Worm (Caenorhabditis elegans) whole organism, L2 larva: ENCODE measurements around the gene nhr-199.

ENCODE experiments used
- F13H6.1 ChIP-seq: sonication (generic microtip); optimal IDR thresholded peaks from 2 replicates; lab custom pipeline; 2016; ENCODE audit warnings: missing genetic modification characterization, missing compliant biosample characterization
- elt-1 ChIP-seq: fragments of 150-350 bp; optimal IDR thresholded peaks from 2 replicates; lab custom pipeline; 2014; ENCODE audit warnings: missing biosample characterization, missing genetic modification characterization
- elt-3 ChIP-seq: sonication (generic microtip); optimal IDR thresholded peaks from 2 replicates; lab custom pipeline; 2017; ENCODE audit warnings: missing biosample characterization, missing genetic modification characterization
- lin-39 ChIP-seq: fragments of 150-350 bp; optimal IDR thresholded peaks from 2 replicates; lab custom pipeline; 2014; ENCODE audit warnings: missing biosample characterization, missing genetic modification reagents, missing genetic modification characterization
- nhr-129 ChIP-seq: fragments of 150-350 bp; optimal IDR thresholded peaks from 2 replicates; lab custom pipeline; 2014; ENCODE audit warnings: missing biosample characterization, missing genetic modification characterization
- nhr-25 ChIP-seq: fragments of 150-350 bp; sonication (generic microtip); optimal IDR thresholded peaks from 3 replicates; lab custom pipeline; 2014; ENCODE audit warnings: missing biosample characterization, missing genetic modification characterization
- nhr-6 ChIP-seq: fragments of 150-350 bp; optimal IDR thresholded peaks from 2 replicates; lab custom pipeline; 2014; ENCODE audit warnings: missing biosample characterization, missing genetic modification characterization
- nhr-77 ChIP-seq: fragments of 150-350 bp; optimal IDR thresholded peaks from 2 replicates; lab custom pipeline; 2014; ENCODE audit warnings: missing biosample characterization, missing genetic modification characterization
- sem-4 ChIP-seq: fragments of 150-350 bp; optimal IDR thresholded peaks from 2 replicates; lab custom pipeline; 2014; ENCODE audit warnings: missing biosample characterization, missing genetic modification reagents, missing genetic modification characterization
- snpc-4 ChIP-seq: fragments of 150-350 bp; optimal IDR thresholded peaks from 2 replicates; lab custom pipeline; 2014; ENCODE audit warnings: missing biosample characterization, missing genetic modification characterization
- unc-55 ChIP-seq: fragments of 150-350 bp; sonication (generic microtip); optimal IDR thresholded peaks from 3 replicates; lab custom pipeline; 2014; ENCODE audit warnings: missing biosample characterization, missing genetic modification reagents, missing genetic modification characterization
- ztf-1 ChIP-seq: fragments of 200-800 bp; sonication (Bioruptor generic); conservative IDR thresholded peaks from 2 replicates; pipeline ENCODE4 v1.3.6; 2022; ENCODE audit warnings: missing genetic modification characterization, missing compliant biosample characterization
- ztf-11 ChIP-seq: sonication (generic microtip); optimal IDR thresholded peaks from 2 replicates; lab custom pipeline; 2017; ENCODE audit warnings: missing biosample characterization, missing genetic modification characterization

Gene nhr-199

ce11 chrV:15658262-15659060 lies 41.2 kb downstream of the nhr-199 start:
- TF ChIP-seq elt-3 (tag; lab: Kevin White, UChicago) (no peak), nhr-77 (tag; lab: Kevin White, UChicago) (no peak), F13H6.1 (tag; lab: Kevin White, UChicago) (peak; percentile 11)

DNA sequence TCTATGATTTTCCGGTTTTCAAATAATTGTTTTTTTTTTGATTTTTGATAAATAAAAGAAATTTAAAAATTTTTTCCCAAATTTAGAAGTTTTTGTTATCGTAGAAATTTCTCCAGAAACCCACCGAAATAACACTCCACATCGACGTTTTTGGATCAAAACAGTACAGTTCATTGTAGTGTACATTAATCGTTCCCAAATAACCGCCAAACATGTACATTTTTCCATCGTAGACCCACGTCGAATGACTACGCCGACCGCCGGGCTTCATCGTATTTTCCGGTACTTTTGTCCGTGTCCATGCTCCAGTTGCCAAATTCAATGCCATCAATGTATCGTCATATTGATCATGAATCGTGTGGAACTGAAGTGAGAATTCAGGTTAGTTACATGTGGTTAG lies 45.6 kb downstream of the nhr-199 start, which contains the start of gene F53E4.2:
Gene F53E4.2 (plus strand): TSS at position 301 of the 400 bp plus-strand sequence.
- TF ChIP-seq snpc-4 (tag; lab: Kevin White, UChicago) = no peak
- no peak for TF ChIP-seq ztf-11
- no peak for TF ChIP-seq elt-1 (tag; lab: Kevin White, UChicago)
- no peak for TF ChIP-seq sem-4
- TF ChIP-seq lin-39 = no peak

ce11 chrV:15652147-15652546 lies 47.6 kb downstream of the nhr-199 start:
- peak; percentile 58 for TF ChIP-seq nhr-25 (tag; lab: Kevin White, UChicago)
- peak; percentile 8 for TF ChIP-seq nhr-129 (tag; lab: Kevin White, UChicago)
- no peak for TF ChIP-seq unc-55 (GFP tag; lab: Kevin White, UChicago)
- TF ChIP-seq, all 48 proteins: peak for 2

DNA sequence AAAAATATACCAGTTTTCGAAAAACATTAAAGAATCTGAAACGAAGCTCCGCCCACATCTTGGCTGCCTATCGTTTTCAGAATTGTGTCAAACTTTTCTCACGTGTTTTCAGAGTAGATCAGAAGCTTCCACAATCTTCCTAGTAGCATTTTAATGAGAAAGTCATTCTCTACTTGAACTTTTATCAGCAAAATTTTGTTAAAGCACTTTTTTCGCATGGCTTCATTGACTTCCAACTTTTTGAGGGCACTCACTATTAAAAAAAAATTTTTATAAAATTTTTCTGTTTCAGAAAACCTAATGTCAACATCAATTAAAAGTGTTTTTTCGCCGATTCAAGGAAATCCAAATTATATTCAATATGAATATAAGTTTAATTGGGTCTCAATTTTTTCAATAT lies 49.5 kb downstream of the nhr-199 start, which contains the start of gene sru-42:
Gene sru-42 (plus strand): TSS at position 301 of the 400 bp plus-strand sequence.
- TF ChIP-seq nhr-6 (tag; lab: Kevin White, UChicago) = no peak
- TF ChIP-seq ztf-1 (GFP tag; lab: Robert Waterston, UW) = no peak
